Worm (Caenorhabditis elegans) whole organism, late embryonic: ENCODE data around the gene srh-136.

ENCODE experiments used
- C08G9.2 ChIP-seq: sonication (generic microtip); optimal IDR thresholded peaks from 2 replicates; lab custom pipeline; 2016; ENCODE audit warnings: mild to moderate bottlenecking, missing genetic modification characterization, moderate library complexity, missing compliant biosample characterization
- F13H6.1 ChIP-seq: sonication (generic microtip); optimal IDR thresholded peaks from 2 replicates; lab custom pipeline; 2016; ENCODE audit warnings: missing genetic modification characterization, missing compliant biosample characterization
- K02D7.2 ChIP-seq: sonication (generic microtip); optimal IDR thresholded peaks from 2 replicates; lab custom pipeline; 2017; ENCODE audit warnings: mild to moderate bottlenecking, missing genetic modification characterization, missing compliant biosample characterization
- ama-1 ChIP-seq: fragments of 150-350 bp; optimal IDR thresholded peaks from 2 replicates; lab custom pipeline; 2014
- ceh-45 ChIP-seq: fragments of 200-800 bp; sonication (Bioruptor generic); IDR thresholded peaks from 2 replicates; pipeline ENCODE4 v1.3.6; 2022; ENCODE audit warnings: missing genetic modification reagents, missing genetic modification characterization, missing compliant biosample characterization
- ceh-9 ChIP-seq: sonication (generic microtip); optimal IDR thresholded peaks from 2 replicates; lab custom pipeline; 2016; ENCODE audit warnings: mild to moderate bottlenecking, missing genetic modification characterization, inconsistent platforms, missing compliant biosample characterization
- ets-4 ChIP-seq: sonication (generic microtip); optimal IDR thresholded peaks from 2 replicates; lab custom pipeline; 2016; ENCODE audit warnings: missing genetic modification characterization, missing compliant biosample characterization
- hlh-6 ChIP-seq: sonication (generic microtip); optimal IDR thresholded peaks from 2 replicates; lab custom pipeline; 2016; ENCODE audit warnings: missing genotype, missing genetic modification characterization, missing compliant biosample characterization
- mec-3 ChIP-seq: sonication (generic microtip); optimal IDR thresholded peaks from 2 replicates; lab custom pipeline; 2016; ENCODE audit warnings: borderline replicate concordance, missing genetic modification characterization, missing compliant biosample characterization
- pag-3 ChIP-seq: sonication (generic microtip); optimal IDR thresholded peaks from 2 replicates; lab custom pipeline; 2016; ENCODE audit warnings: missing compliant biosample characterization, missing genetic modification characterization, borderline replicate concordance

DNA sequence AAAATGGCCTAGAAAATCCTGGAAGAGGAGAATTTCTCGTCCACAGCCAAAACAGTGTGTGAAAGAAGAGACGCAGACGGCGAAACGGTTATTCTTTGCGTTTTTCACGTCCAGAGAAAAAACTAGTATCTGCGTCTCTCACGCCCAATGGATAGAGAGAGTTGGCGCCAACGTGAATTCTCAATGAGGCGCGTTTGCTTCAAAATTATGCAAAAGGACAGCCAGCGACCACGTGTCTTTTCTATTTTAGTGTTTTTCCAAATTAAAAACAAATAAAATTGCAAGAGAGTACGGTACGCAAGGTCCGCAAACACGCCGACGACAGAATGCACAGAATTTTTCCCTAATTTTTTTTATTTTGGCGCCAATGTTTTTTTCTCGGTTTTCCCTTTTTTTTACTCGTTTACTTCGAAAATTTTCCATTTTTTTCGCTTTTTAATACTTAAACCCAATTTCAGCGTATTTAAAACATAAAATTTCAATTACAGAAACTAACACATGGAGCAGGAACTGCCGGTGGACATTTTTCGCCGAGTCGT is 40.6 kb upstream of the srh-136 start, which contains the start of gene Y32B12B.2:
- no peak for TF ChIP-seq ceh-9 (tag; lab: Kevin White, UChicago)
- peak; percentile 31 for TF ChIP-seq C08G9.2 (tag; lab: Kevin White, UChicago)
- TF ChIP-seq ceh-45 (GFP tag; lab: Robert Waterston, UW): no peak
- TF ChIP-seq ets-4 (tag; lab: Kevin White, UChicago): peak; percentile 1
- TF ChIP-seq hlh-6 (tag; lab: Kevin White, UChicago): no peak
- no peak for TF ChIP-seq pag-3 (tag; lab: Kevin White, UChicago)
- TF ChIP-seq ama-1 (lab: Kevin White, UChicago): no peak
- TF ChIP-seq F13H6.1 (tag; lab: Kevin White, UChicago): no peak
- no peak for TF ChIP-seq mec-3 (tag; lab: Kevin White, UChicago)
- TF ChIP-seq K02D7.2: no peak
